Fruit fly (Drosophila melanogaster): ENCODE results near the gene CG7135.

CG7135 gene

DNA sequence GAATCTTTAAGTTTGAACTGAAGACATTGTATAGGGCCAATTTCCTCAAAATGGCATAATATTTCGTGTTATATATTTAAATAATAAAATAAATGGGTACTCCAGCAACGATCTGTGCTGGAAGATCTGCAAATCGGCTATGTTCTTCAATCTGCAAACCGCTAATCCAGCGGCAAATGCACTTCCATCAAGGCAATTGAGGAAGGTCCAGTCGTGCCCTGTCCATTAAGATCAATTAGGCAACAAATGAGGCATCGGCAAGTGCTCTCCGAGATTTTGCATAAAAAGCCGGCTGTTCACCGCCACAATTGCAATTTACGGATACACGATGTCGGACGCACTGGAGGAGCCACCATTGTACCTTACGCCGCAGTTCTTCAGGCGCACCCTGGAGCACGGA, at the start of gene CG7135:
Gene CG7135, plus strand, starts transcription at position 301 of the 400 bp plus-strand sequence.
- TF ChIP-seq Dll (optimal IDR thresholded peaks at IDR 0.05) (no peak), CG8478 (optimal IDR thresholded peaks at IDR 0.05) (no peak), usp (GFP tag; optimal IDR thresholded peaks at IDR 0.05) (no peak), EcR (GFP tag; optimal IDR thresholded peaks at IDR 0.05) (no peak), psq (optimal IDR thresholded peaks at IDR 0.05) (no peak), pan (optimal IDR thresholded peaks at IDR 0.05) (no peak)

- TF ChIP-seq CG8478 (optimal IDR thresholded peaks at IDR 0.05) (no peak), EcR (GFP tag; optimal IDR thresholded peaks at IDR 0.05) (no peak), psq (optimal IDR thresholded peaks at IDR 0.05) (no peak), usp (GFP tag; optimal IDR thresholded peaks at IDR 0.05) (no peak), Dll (optimal IDR thresholded peaks at IDR 0.05) (no peak), pan (optimal IDR thresholded peaks at IDR 0.05) (no peak)
Observed at dm6 chrX:18057202-18057601, 46.3 kb upstream of the CG7135 start.

- TF ChIP-seq pan (optimal IDR thresholded peaks at IDR 0.05) = no peak
- TF ChIP-seq EcR (GFP tag; optimal IDR thresholded peaks at IDR 0.05) = no peak
- TF ChIP-seq Dll (optimal IDR thresholded peaks at IDR 0.05) = no peak
- TF ChIP-seq CG8478 (optimal IDR thresholded peaks at IDR 0.05) = no peak
- no peak for TF ChIP-seq psq (optimal IDR thresholded peaks at IDR 0.05)
- TF ChIP-seq usp (GFP tag; optimal IDR thresholded peaks at IDR 0.05) = no peak
Observed at dm6 chrX:18058108-18058507, 45.3 kb upstream of the CG7135 start.

DNA sequence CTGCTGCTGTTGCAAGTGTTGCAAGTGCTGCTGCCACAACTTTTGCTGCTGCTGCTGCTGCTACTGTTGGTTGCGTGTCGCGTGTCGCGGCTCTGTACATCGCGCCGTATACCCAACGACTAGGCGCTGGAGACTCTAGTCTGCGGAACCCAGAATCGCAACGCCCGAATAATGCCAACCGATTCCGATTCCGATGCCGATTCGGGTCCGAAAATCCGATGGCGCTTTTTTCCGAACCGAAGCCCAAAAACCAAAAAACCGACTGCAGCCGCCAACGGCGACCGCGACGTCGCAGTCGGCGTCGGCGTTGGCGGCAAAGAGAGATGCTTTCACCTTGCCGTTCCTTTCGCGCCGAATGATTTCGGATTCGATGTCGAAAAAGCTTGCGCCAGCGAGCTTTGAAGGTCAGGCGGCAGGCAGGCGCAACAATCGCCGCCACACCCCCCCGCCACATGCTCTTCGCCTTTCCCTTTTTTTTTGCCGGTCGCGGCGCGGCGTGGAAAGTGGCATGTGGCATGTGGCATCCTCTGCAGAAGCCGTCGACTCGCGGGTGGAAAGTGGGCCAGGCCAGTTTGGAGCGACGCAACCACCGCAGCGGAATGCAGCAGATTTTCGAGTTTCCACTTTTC, 40.2 kb upstream of the CG7135 start, which contains the start of gene Sh:
Gene Sh, minus strand, starts transcription at position 104 of the 629 bp plus-strand sequence.
- TF ChIP-seq CG8478 (optimal IDR thresholded peaks at IDR 0.05) (no peak), pan (optimal IDR thresholded peaks at IDR 0.05) (no peak), EcR (GFP tag; optimal IDR thresholded peaks at IDR 0.05) (no peak), psq (optimal IDR thresholded peaks at IDR 0.05) (no peak), usp (GFP tag; optimal IDR thresholded peaks at IDR 0.05) (no peak), Dll (optimal IDR thresholded peaks at IDR 0.05) (no peak)

- TF ChIP-seq Dll (optimal IDR thresholded peaks at IDR 0.05) (no peak), EcR (GFP tag; optimal IDR thresholded peaks at IDR 0.05) (no peak), usp (GFP tag; optimal IDR thresholded peaks at IDR 0.05) (no peak)
Observed at dm6 chrX:18064183-18064582, 39.3 kb upstream of the CG7135 start, which contains the start of gene Dhc16F. TSS of gene Dhc16F (plus strand) at chrX:18064483.

dm6 chrX:18082674-18083073, 20.8 kb upstream of the CG7135 start:
- no peak for TF ChIP-seq pan (optimal IDR thresholded peaks at IDR 0.05)
- no peak for TF ChIP-seq EcR (GFP tag; optimal IDR thresholded peaks at IDR 0.05)
- TF ChIP-seq psq (optimal IDR thresholded peaks at IDR 0.05) = no peak
- TF ChIP-seq Dll (optimal IDR thresholded peaks at IDR 0.05) = no peak
- TF ChIP-seq CG8478 (optimal IDR thresholded peaks at IDR 0.05) = no peak
- TF ChIP-seq usp (GFP tag; optimal IDR thresholded peaks at IDR 0.05) = no peak

- TF ChIP-seq Dll (optimal IDR thresholded peaks at IDR 0.05) (no peak), EcR (GFP tag; optimal IDR thresholded peaks at IDR 0.05) (no peak), CG8478 (optimal IDR thresholded peaks at IDR 0.05) (no peak)
Observed at dm6 chrX:18083528-18084365, 19.7 kb upstream of the CG7135 start.

dm6 chrX:18084614-18085469, 18.6 kb upstream of the CG7135 start:
- TF ChIP-seq pan (optimal IDR thresholded peaks at IDR 0.05) = no peak
- TF ChIP-seq usp (GFP tag; optimal IDR thresholded peaks at IDR 0.05) = no peak
- TF ChIP-seq CG8478 (optimal IDR thresholded peaks at IDR 0.05) = no peak
- TF ChIP-seq EcR (GFP tag; optimal IDR thresholded peaks at IDR 0.05) = no peak
- TF ChIP-seq Dll (optimal IDR thresholded peaks at IDR 0.05) = no peak
- TF ChIP-seq psq (optimal IDR thresholded peaks at IDR 0.05) = no peak

DNA sequence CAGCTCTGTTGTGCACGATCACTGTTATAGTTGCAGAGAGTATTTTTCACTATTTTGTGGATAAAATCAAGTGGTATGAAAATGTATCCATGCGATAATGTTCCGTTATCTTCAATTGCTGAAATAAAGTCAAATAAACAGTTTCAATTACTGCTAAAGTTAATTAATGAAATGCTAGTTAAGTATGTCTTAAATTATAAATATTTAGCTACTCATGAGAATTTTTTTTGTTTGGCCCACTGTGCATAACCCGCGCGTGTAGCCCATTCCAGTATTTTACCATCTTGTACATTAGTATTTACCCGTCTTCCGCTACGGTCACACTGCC, 18.0 kb upstream of the CG7135 start, which contains the start of gene Ada3:
Gene Ada3, plus strand, starts transcription at position 292 of the 328 bp plus-strand sequence.
- TF ChIP-seq pan (optimal IDR thresholded peaks at IDR 0.05) (no peak), EcR (GFP tag; optimal IDR thresholded peaks at IDR 0.05) (no peak), psq (optimal IDR thresholded peaks at IDR 0.05) (no peak), usp (GFP tag; optimal IDR thresholded peaks at IDR 0.05) (no peak), CG8478 (optimal IDR thresholded peaks at IDR 0.05) (no peak), Dll (optimal IDR thresholded peaks at IDR 0.05) (no peak)

DNA sequence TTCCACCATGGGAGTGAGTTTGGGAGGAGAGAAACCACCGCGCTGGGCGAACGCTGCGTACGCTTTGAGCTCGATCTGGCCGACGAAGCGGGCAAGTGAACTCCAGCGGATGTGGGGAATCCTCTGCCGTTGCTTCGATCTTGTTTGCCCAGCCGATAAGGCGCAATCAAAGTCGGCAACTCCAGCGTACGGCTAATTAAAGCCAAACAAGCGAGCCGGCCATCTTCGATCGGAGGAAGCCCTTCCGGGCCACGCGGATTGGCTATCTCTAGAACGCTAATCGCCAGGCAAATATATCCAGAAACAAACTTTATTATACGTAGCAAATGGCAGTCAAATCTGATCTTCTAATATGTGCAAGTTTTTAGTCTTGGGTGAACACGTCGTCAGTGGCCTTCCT, 15.0 kb upstream of the CG7135 start, which contains the start of gene CG7536:
Gene CG7536, minus strand, starts transcription at position 101 of the 400 bp plus-strand sequence.
- no peak for TF ChIP-seq Dll (optimal IDR thresholded peaks at IDR 0.05)
- TF ChIP-seq CG8478 (optimal IDR thresholded peaks at IDR 0.05) = no peak
- no peak for TF ChIP-seq usp (GFP tag; optimal IDR thresholded peaks at IDR 0.05)
- TF ChIP-seq pan (optimal IDR thresholded peaks at IDR 0.05) = no peak
- TF ChIP-seq psq (optimal IDR thresholded peaks at IDR 0.05) = no peak
- TF ChIP-seq EcR (GFP tag; optimal IDR thresholded peaks at IDR 0.05) = no peak

dm6 chrX:18090333-18090732, 13.1 kb upstream of the CG7135 start, which contains the start of gene Swt1:
TSS of gene Swt1 (minus strand) at chrX:18090509.
- TF ChIP-seq EcR (GFP tag; optimal IDR thresholded peaks at IDR 0.05) (no peak), CG8478 (optimal IDR thresholded peaks at IDR 0.05) (no peak), pan (optimal IDR thresholded peaks at IDR 0.05) (no peak), usp (GFP tag; optimal IDR thresholded peaks at IDR 0.05) (no peak), psq (optimal IDR thresholded peaks at IDR 0.05) (no peak), Dll (optimal IDR thresholded peaks at IDR 0.05) (no peak)

All from whole organism.